Fruit fly (Drosophila melanogaster): ENCODE measurements around the gene mRpS18A.

mRpS18A gene

dm6 chr3R:8517752-8518185, 44.6 kb downstream of the mRpS18A start, which contains the start of gene CG11737 (continued):
- TF ChIP-seq CG2712 (tag; optimal IDR thresholded peaks at IDR 0.05) (no peak), E2f1 (GFP tag; IDR thresholded peaks at IDR 0.05) (no peak), pfk (GFP tag; optimal IDR thresholded peaks at IDR 0.05) (no peak), Hmx (GFP tag; optimal IDR thresholded peaks at IDR 0.05) (no peak), Elba2 (GFP tag; optimal IDR thresholded peaks at IDR 0.05) (no peak), CG10543 (GFP tag; optimal IDR thresholded peaks at IDR 0.05) (peak; percentile 18), CG17612 (GFP tag; IDR thresholded peaks at IDR 0.05) (no peak), unc-4 (GFP tag; IDR thresholded peaks at IDR 0.05; ENCODE audit: partially characterized antibody) (0 out of 2 replicates have a peak, but pooled peaks have one; percentile 38), zfh1 (GFP tag; IDR thresholded peaks at IDR 0.05) (no peak), h (optimal IDR thresholded peaks at IDR 0.05) (no peak), dan (GFP tag; IDR thresholded peaks at IDR 0.05) (no peak), CG6654 (GFP tag; optimal IDR thresholded peaks at IDR 0.05) (no peak), Jarid2 (GFP tag; optimal IDR thresholded peaks at IDR 0.05) (peak; percentile 29), org-1 (GFP tag; optimal IDR thresholded peaks at IDR 0.05) (no peak), CG14965 (GFP tag; optimal IDR thresholded peaks at IDR 0.05; ENCODE audit: borderline replicate concordance) (no peak), CG17328 (GFP tag; IDR thresholded peaks at IDR 0.05) (no peak), slou (GFP tag; optimal IDR thresholded peaks at IDR 0.05) (no peak), Sox100B (GFP tag; optimal IDR thresholded peaks at IDR 0.05) (no peak), CG9876 (GFP tag; optimal IDR thresholded peaks at IDR 0.05) (no peak), CG1529 (GFP tag; optimal IDR thresholded peaks at IDR 0.05) (no peak), CG1792 (GFP tag; optimal IDR thresholded peaks at IDR 0.05) (no peak), CG2199 (GFP tag; IDR thresholded peaks at IDR 0.05) (no peak), CG11247 (GFP tag; IDR thresholded peaks at IDR 0.05) (no peak), grau (tag; optimal IDR thresholded peaks at IDR 0.05) (no peak), bigmax (GFP tag; optimal IDR thresholded peaks at IDR 0.05) (no peak), CG8388 (GFP tag; optimal IDR thresholded peaks at IDR 0.05) (no peak), vnd (GFP tag; IDR thresholded peaks at IDR 0.05; ENCODE audit: partially characterized antibody) (peak; percentile 69), Atf6 (GFP tag; IDR thresholded peaks at IDR 0.05) (no peak), Dek (tag; optimal IDR thresholded peaks at IDR 0.05) (no peak), hth (optimal IDR thresholded peaks at IDR 0.05) (no peak), CG2120 (GFP tag; optimal IDR thresholded peaks at IDR 0.05) (peak; percentile 20), schlank (tag; optimal IDR thresholded peaks at IDR 0.05) (no peak), jing (GFP tag; optimal IDR thresholded peaks at IDR 0.05) (no peak), sc (optimal IDR thresholded peaks at IDR 0.05) (no peak), sc (GFP tag; optimal IDR thresholded peaks at IDR 0.05) (no peak), CG8290 (GFP tag; optimal IDR thresholded peaks at IDR 0.05) (no peak), CG8290 (tag; optimal IDR thresholded peaks at IDR 0.05) (peak in 1 of 2 experiments; percentile 32), CG8478 (optimal IDR thresholded peaks at IDR 0.05) (no peak), MTF-1 (GFP tag; optimal IDR thresholded peaks at IDR 0.05; ENCODE audit: borderline replicate concordance) (no peak), ab (GFP tag; optimal IDR thresholded peaks at IDR 0.05) (no peak), Ravus (GFP tag; IDR thresholded peaks at IDR 0.05) (no peak), ATbp (GFP tag; optimal IDR thresholded peaks at IDR 0.05) (no peak), Gug (GFP tag; IDR thresholded peaks at IDR 0.05) (no peak), fru (optimal IDR thresholded peaks at IDR 0.05) (no peak), tup (GFP tag; optimal IDR thresholded peaks at IDR 0.05) (no peak), Sry-β (GFP tag; optimal IDR thresholded peaks at IDR 0.05) (no peak), ewg (GFP tag; optimal IDR thresholded peaks at IDR 0.05) (no peak), CG3838 (GFP tag; optimal IDR thresholded peaks at IDR 0.05) (no peak), Oli (tag; optimal IDR thresholded peaks at IDR 0.05) (no peak), CG10654 (GFP tag; optimal IDR thresholded peaks at IDR 0.05) (no peak), Med (GFP tag) (no peak), ara (GFP tag; IDR thresholded peaks at IDR 0.05) (no peak), nmo (GFP tag; optimal IDR thresholded peaks at IDR 0.05) (peak; percentile 45), bcd (GFP tag; optimal IDR thresholded peaks at IDR 0.05) (no peak)

Data from whole organism, embryonic.